Worm (Caenorhabditis elegans): Measurements from ENCODE around the gene R11D1.12.

DNA sequence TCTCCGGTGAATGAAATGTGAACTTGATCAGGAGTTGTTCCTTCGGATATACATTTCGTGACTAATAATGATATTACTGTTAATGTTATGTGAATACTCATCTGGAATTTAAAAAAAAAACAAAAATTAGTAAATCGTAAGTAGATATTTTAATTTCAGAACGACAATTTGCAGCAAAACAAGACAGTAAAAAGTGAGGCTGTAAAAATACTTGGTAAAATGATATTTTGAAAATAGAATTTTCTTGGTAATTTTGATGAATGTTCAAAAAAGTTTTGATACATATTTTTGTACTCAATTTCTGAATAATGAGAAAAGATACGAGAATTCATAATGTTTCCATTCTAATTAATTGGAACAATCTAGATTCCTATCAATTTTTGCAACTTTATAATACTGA is 33.9 kb upstream of the R11D1.12 start, which contains the start of gene papl-1:
- TF ChIP-seq unc-130 (tag; optimal IDR thresholded peaks at IDR 0.05): no peak
- TF ChIP-seq dpl-1 (GFP tag; optimal IDR thresholded peaks at IDR 0.05): no peak

Data from whole organism, L1 larva.